Worm (Caenorhabditis elegans): Measurements from ENCODE around the gene ddx-23.

The ddx-23 gene

DNA sequence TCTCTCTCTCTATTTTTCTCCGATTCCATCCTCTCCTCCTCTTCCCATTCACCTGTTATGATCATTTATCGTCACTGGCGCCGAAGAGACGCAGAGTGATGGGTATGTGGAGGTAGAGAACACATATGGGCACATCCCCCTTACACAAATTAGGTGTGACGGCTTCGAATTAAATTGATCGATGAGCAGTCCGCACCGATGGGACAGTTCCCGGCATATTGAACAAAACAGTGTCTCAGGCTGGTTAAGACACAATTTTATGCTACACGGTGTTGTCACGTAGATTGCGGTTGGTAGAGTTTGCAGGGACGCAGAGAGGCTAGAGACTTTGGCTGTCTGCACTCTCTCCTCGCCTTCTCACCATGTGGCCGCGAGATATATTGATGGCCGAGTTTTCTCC, 38.3 kb downstream of the ddx-23 start, which contains the start of gene R12B2.7:
Gene R12B2.7 (plus strand): TSS at position 247 of the 400 bp plus-strand sequence.
- no peak for TF ChIP-seq hmg-1.2 (GFP tag; IDR thresholded peaks at IDR 0.05)
- no peak for TF ChIP-seq nhr-120 (GFP tag; IDR thresholded peaks at IDR 0.05)
- TF ChIP-seq zfh-2 (GFP tag; conservative IDR thresholded peaks at IDR 0.05), result peak; percentile 23; the same call in 1 of the 2 replicates
- no peak for TF ChIP-seq rec-8 (tag; optimal IDR thresholded peaks at IDR 0.05)
- TF ChIP-seq F57A8.1 (GFP tag; optimal IDR thresholded peaks at IDR 0.05), result no peak
- no peak for TF ChIP-seq snpc-4 (GFP tag; optimal IDR thresholded peaks at IDR 0.05)
- TF ChIP-seq snpc-4 (tag; optimal IDR thresholded peaks at IDR 0.05), result no peak
- TF ChIP-seq lin-40 (tag; optimal IDR thresholded peaks at IDR 0.05), result no peak
- peak; percentile 25 for TF ChIP-seq ztf-22 (GFP tag; optimal IDR thresholded peaks at IDR 0.05)
- TF ChIP-seq F37B4.10 (GFP tag; IDR thresholded peaks at IDR 0.05), result no peak
- no peak for TF ChIP-seq nhr-90 (tag; optimal IDR thresholded peaks at IDR 0.05)
- TF ChIP-seq pbrm-1 (GFP tag; IDR thresholded peaks at IDR 0.05), result no peak
- TF ChIP-seq nhr-80 (tag; optimal IDR thresholded peaks at IDR 0.05), result peak; percentile 31
- no peak for TF ChIP-seq ceh-40 (GFP tag; IDR thresholded peaks at IDR 0.05)
- TF ChIP-seq atf-7 (tag; optimal IDR thresholded peaks at IDR 0.05), result no peak

DNA sequence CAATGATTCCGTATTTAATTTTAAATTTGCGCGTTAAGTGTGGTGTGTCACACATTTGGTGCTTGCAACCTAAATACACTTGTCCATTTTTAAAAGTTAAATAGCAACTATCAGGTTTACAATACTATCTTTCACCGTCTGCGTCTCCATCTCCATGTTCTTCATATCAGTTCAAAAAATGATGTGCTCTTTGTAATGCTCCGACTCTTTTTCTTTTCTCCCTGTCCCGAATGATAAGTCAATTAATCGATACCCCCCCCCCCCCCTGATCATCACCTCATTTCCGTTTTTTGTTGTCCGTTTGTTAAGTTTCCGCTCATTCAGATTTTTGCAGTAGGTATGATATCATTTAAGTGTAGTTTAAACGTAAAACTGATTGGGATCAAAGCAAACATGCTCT, 39.0 kb downstream of the ddx-23 start:
- TF ChIP-seq sea-2 (GFP tag; IDR thresholded peaks at IDR 0.05) (no peak), cebp-1 (GFP tag; IDR thresholded peaks at IDR 0.05) (no peak), cebp-1 (tag; optimal IDR thresholded peaks at IDR 0.05) (peak; percentile 34), hmg-1.2 (GFP tag; IDR thresholded peaks at IDR 0.05) (0 out of 2 replicates have a peak, but pooled peaks have one; percentile 17), egrh-3 (GFP tag; IDR thresholded peaks at IDR 0.05) (peak; percentile 47; the same call in 1 of the 2 replicates)

DNA sequence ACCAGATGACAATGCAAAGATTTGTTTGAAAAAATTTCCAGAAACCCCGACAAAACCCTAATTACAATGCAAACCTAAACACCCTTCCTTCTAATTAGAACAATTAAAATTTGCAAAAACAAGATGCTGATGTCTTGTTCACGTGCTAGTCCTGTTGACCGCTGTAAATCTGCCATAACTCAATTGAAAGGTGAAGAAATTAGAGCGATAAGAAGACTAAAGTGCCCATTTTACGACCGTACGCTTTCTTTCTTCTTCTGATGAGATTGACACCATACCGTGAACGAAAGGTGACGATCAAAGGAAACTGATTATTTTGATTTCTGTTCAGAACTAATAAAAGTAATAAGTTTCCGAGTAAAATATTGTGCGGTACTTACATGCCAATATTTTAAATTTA, 39.6 kb downstream of the ddx-23 start:
- TF ChIP-seq tbp1 (GFP tag; optimal IDR thresholded peaks at IDR 0.05) (peak; percentile 19), nhr-80 (tag; optimal IDR thresholded peaks at IDR 0.05) (peak; percentile 55), let-607 (tag; optimal IDR thresholded peaks at IDR 0.05) (peak in 1 of 2 experiments; percentile 21), unc-62 (GFP tag; optimal IDR thresholded peaks at IDR 0.05) (peak; percentile 6), ztf-22 (GFP tag; optimal IDR thresholded peaks at IDR 0.05) (no peak)

DNA sequence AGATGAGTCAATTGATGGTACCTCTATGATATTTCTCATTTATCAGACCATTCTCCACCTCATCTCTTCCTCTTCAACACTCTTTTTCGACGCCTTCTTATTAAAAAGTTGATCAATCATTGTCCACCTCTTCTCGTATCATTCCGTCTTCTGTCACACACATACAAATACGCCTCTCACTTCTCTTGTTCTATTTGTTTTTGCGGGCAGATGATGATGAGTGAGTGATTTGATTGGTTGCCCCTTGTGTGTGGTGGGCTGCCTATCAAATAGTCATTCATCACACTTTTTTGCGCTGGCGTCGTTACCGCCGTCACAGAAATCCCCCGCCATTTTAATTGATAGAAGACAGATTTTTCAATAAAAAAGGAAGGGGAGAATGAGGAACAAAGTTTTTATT, 40.4 kb downstream of the ddx-23 start:
- TF ChIP-seq nhr-80 (tag; optimal IDR thresholded peaks at IDR 0.05) (peak; percentile 48), cebp-1 (GFP tag; IDR thresholded peaks at IDR 0.05) (no peak), cebp-1 (tag; optimal IDR thresholded peaks at IDR 0.05) (peak; percentile 18), C06A6.2 (GFP tag; conservative IDR thresholded peaks at IDR 0.05) (no peak)

DNA sequence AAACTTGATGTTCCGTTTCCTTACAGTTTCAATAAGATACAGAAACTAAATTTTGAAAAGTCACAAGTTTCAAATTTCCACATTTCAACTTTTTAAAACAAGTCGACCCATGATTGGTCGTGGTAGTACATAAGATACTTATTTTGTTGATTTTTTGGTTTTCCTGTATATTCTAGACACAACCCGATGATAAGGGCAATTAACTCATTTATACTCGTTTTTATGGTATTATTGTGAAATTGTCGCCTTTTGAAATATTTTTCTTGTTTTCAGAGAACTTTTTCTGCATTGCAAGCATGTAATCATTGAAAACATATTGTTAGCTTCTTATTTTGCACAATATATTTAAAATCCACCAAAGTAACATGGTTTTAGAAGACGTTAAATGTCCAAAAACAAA, 41.1 kb downstream of the ddx-23 start:
- TF ChIP-seq cebp-1 (GFP tag; IDR thresholded peaks at IDR 0.05), result no peak
- peak; percentile 53 for TF ChIP-seq cebp-1 (tag; optimal IDR thresholded peaks at IDR 0.05)
- no peak for TF ChIP-seq F49E8.2 (tag; optimal IDR thresholded peaks at IDR 0.05; ENCODE audit: insufficient read depth)
- no peak for TF ChIP-seq sdz-38 (tag; optimal IDR thresholded peaks at IDR 0.05)
- TF ChIP-seq ztf-25 (GFP tag; IDR thresholded peaks at IDR 0.05), result no peak

DNA sequence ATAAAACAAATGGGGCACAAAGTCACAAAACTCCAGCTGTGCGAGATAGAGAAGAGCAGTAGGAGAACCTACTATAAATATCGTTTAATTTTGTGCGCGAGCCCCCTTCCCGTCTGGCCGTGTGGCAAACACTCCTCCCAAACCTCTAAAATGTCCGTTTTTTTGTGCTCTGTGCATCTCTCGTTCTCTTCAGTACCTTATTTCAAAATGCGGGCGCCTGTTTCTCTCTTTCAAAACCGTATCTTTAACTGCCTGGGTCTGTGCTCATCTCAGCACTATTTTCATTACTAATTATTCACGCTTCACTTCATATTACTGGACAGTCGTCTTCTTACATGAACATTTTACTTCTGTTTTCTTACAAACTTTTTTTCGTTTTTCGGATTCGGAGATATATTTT, 43.1 kb downstream of the ddx-23 start:
- TF ChIP-seq atf-7 (tag; optimal IDR thresholded peaks at IDR 0.05) (no peak), hmg-1.2 (GFP tag; IDR thresholded peaks at IDR 0.05) (peak; percentile 32; the same call in 1 of the 2 replicates), snpc-4 (GFP tag; optimal IDR thresholded peaks at IDR 0.05) (no peak), snpc-4 (tag; optimal IDR thresholded peaks at IDR 0.05) (no peak), nhr-120 (GFP tag; IDR thresholded peaks at IDR 0.05) (no peak), cebp-1 (GFP tag; IDR thresholded peaks at IDR 0.05) (no peak), cebp-1 (tag; optimal IDR thresholded peaks at IDR 0.05) (peak; percentile 64), aptf-2 (GFP tag; conservative IDR thresholded peaks at IDR 0.05) (no peak), nhr-80 (tag; optimal IDR thresholded peaks at IDR 0.05) (peak; percentile 53), F33H1.4 (GFP tag; IDR thresholded peaks at IDR 0.05) (no peak), lsl-1 (GFP tag; optimal IDR thresholded peaks at IDR 0.05) (no peak), attf-5 (GFP tag; optimal IDR thresholded peaks at IDR 0.05) (peak; percentile 29), F23B12.7 (tag; optimal IDR thresholded peaks at IDR 0.05; ENCODE audit: insufficient read depth) (no peak), F57A8.1 (GFP tag; optimal IDR thresholded peaks at IDR 0.05) (no peak), ceh-79 (tag; optimal IDR thresholded peaks at IDR 0.05) (no peak), C06A6.2 (GFP tag; conservative IDR thresholded peaks at IDR 0.05) (no peak)

Measured in whole organism, young adult.